Fruit fly (Drosophila melanogaster) whole organism, embryonic: ENCODE data around the gene CG14036.

Experiments used
- Aef1 ChIP-seq: fragments of 200-800 bp; sonication (Bioruptor generic); IDR thresholded peaks from 3 replicates; pipeline ENCODE4 v1.3.6; 2022; ENCODE audit warnings: missing biosample characterization, missing genetic modification characterization
- BEAF-32 ChIP-seq: fragments of 200-800 bp; sonication (Bioruptor generic); optimal IDR thresholded peaks from 3 replicates; lab custom pipeline; 2017; ENCODE audit warnings: missing biosample characterization, missing genetic modification characterization, mild to moderate bottlenecking, moderate library complexity, missing genetic modification reagents
- Bteb2 ChIP-seq: fragments of 200-800 bp; sonication (Bioruptor generic); optimal IDR thresholded peaks from 2 replicates; lab custom pipeline; 2016; ENCODE audit warnings: missing biosample characterization, missing genetic modification characterization
- CG10979 ChIP-seq: fragments of 200-800 bp; sonication (Bioruptor generic); optimal IDR thresholded peaks from 2 replicates; lab custom pipeline; 2018; ENCODE audit warnings: missing biosample characterization, mild to moderate bottlenecking, missing genetic modification characterization, moderate library complexity
- CG11398 ChIP-seq: fragments of 200-800 bp; sonication (Bioruptor generic); optimal IDR thresholded peaks from 2 replicates; lab custom pipeline; 2016; ENCODE audit warnings: missing biosample characterization, missing genetic modification characterization
- CG11696 ChIP-seq: fragments of 200-800 bp; sonication (Bioruptor generic); IDR thresholded peaks from 2 replicates; pipeline ENCODE4 v1.3.6; 2022; ENCODE audit warnings: missing biosample characterization, missing genetic modification characterization
- CG13296 ChIP-seq: fragments of 200-800 bp; sonication (Bioruptor generic); optimal IDR thresholded peaks from 3 replicates; lab custom pipeline; 2018; ENCODE audit warnings: missing biosample characterization, mild to moderate bottlenecking, missing genetic modification characterization
- CG15479 ChIP-seq: fragments of 200-800 bp; sonication (Bioruptor generic); optimal IDR thresholded peaks from 3 replicates; lab custom pipeline; 2019; ENCODE audit warnings: missing biosample characterization, mild to moderate bottlenecking, missing genetic modification characterization, moderate library complexity
- CG16813 ChIP-seq: fragments of 200-800 bp; sonication (Bioruptor generic); IDR thresholded peaks from 3 replicates; pipeline ENCODE4 v1.3.6; 2022; ENCODE audit warnings: missing biosample characterization, missing genetic modification characterization; ENCODE audit not compliant: partially characterized antibody
- CG18599 ChIP-seq: fragments of 200-800 bp; sonication (Bioruptor generic); optimal IDR thresholded peaks from 3 replicates; lab custom pipeline; 2017; ENCODE audit warnings: missing biosample characterization, missing genetic modification characterization, mild to moderate bottlenecking, moderate library complexity, missing genetic modification reagents
- CG2116 ChIP-seq: fragments of 200-800 bp; sonication (Bioruptor generic); optimal IDR thresholded peaks from 3 replicates; lab custom pipeline; 2018; ENCODE audit warnings: missing biosample characterization, mild to moderate bottlenecking, missing genetic modification characterization
- CG2889 ChIP-seq: fragments of 200-800 bp; sonication (Bioruptor generic); IDR thresholded peaks from 3 replicates; pipeline ENCODE4 v1.3.6; 2022; ENCODE audit warnings: missing biosample characterization, missing genetic modification characterization
- CG30403 ChIP-seq: fragments of 200-800 bp; sonication (Bioruptor generic); optimal IDR thresholded peaks from 3 replicates; lab custom pipeline; 2016; ENCODE audit warnings: missing biosample characterization, missing genetic modification characterization
- CG3163 ChIP-seq: fragments of 200-800 bp; sonication (Bioruptor generic); optimal IDR thresholded peaks from 3 replicates; lab custom pipeline; 2016; ENCODE audit warnings: missing biosample characterization, missing genetic modification characterization
- CG3847 ChIP-seq: fragments of 200-800 bp; sonication (Bioruptor generic); IDR thresholded peaks from 2 replicates; pipeline ENCODE4 v1.3.6; 2022; ENCODE audit warnings: missing biosample characterization, missing genetic modification characterization
- CG43689 ChIP-seq: fragments of 200-800 bp; sonication (Bioruptor generic); IDR thresholded peaks from 2 replicates; pipeline ENCODE4 v1.3.6; 2022; ENCODE audit warnings: missing biosample characterization, missing genetic modification characterization
- CG5953 ChIP-seq: fragments of 200-800 bp; sonication (Bioruptor generic); IDR thresholded peaks from 2 replicates; pipeline ENCODE4 v1.3.6; 2022; ENCODE audit warnings: missing biosample characterization, missing genetic modification characterization
- CG6791 ChIP-seq: fragments of 200-800 bp; sonication (Bioruptor generic); IDR thresholded peaks from 3 replicates; pipeline ENCODE4 v1.3.6; 2022; ENCODE audit warnings: missing biosample characterization, missing genetic modification characterization; ENCODE audit not compliant: partially characterized antibody
- CG7271 ChIP-seq: fragments of 200-800 bp; sonication (Bioruptor generic); optimal IDR thresholded peaks from 2 replicates; lab custom pipeline; 2018; ENCODE audit warnings: missing biosample characterization, mild to moderate bottlenecking, missing genetic modification characterization, moderate library complexity
- CG7928 ChIP-seq: fragments of 200-800 bp; sonication (Bioruptor generic); optimal IDR thresholded peaks from 2 replicates; lab custom pipeline; 2017; ENCODE audit warnings: missing biosample characterization, mild to moderate bottlenecking, missing genetic modification characterization
- CG7987 ChIP-seq: fragments of 200-800 bp; sonication (Bioruptor generic); optimal IDR thresholded peaks from 2 replicates; lab custom pipeline; 2018; ENCODE audit warnings: missing biosample characterization, mild to moderate bottlenecking, missing genetic modification characterization, moderate library complexity
- CG8765 ChIP-seq: fragments of 200-800 bp; sonication (Bioruptor generic); IDR thresholded peaks from 2 replicates; pipeline ENCODE4 v1.3.6; 2022; ENCODE audit warnings: missing biosample characterization, missing genetic modification characterization
- CG9876 ChIP-seq: fragments of 200-800 bp; sonication (Bioruptor generic); optimal IDR thresholded peaks from 2 replicates; lab custom pipeline; 2016; ENCODE audit warnings: missing biosample characterization, missing genetic modification characterization
- Doc3 ChIP-seq: fragments of 200-800 bp; sonication (Bioruptor generic); IDR thresholded peaks from 3 replicates; pipeline ENCODE4 v1.3.6; 2022; ENCODE audit warnings: missing biosample characterization, missing genetic modification characterization; ENCODE audit not compliant: partially characterized antibody
- E2f1 ChIP-seq: fragments of 200-800 bp; sonication (Bioruptor generic); IDR thresholded peaks from 2 replicates; pipeline ENCODE4 v1.3.6; 2022; ENCODE audit warnings: missing biosample characterization, missing genetic modification characterization
- Gsc ChIP-seq: fragments of 200-800 bp; sonication (Bioruptor generic); IDR thresholded peaks from 2 replicates; pipeline ENCODE4 v1.3.6; 2022; ENCODE audit warnings: missing biosample characterization, missing genetic modification characterization
- HmgD ChIP-seq: fragments of 200-800 bp; sonication (Bioruptor generic); optimal IDR thresholded peaks from 3 replicates; lab custom pipeline; 2016; ENCODE audit warnings: missing biosample characterization, missing genetic modification characterization
- MESR4 ChIP-seq: fragments of 200-800 bp; sonication (Bioruptor generic); optimal IDR thresholded peaks from 2 replicates; lab custom pipeline; 2018; ENCODE audit warnings: missing biosample characterization, mild to moderate bottlenecking, missing genetic modification characterization, moderate library complexity
- Ravus ChIP-seq: fragments of 200-800 bp; sonication (Bioruptor generic); IDR thresholded peaks from 2 replicates; pipeline ENCODE4 v1.3.6; 2022; ENCODE audit warnings: missing biosample characterization, missing genetic modification characterization
- Rfx ChIP-seq: fragments of 200-800 bp; sonication (Bioruptor generic); IDR thresholded peaks from 2 replicates; pipeline ENCODE4 v1.3.6; 2022; ENCODE audit warnings: missing biosample characterization, missing genetic modification characterization
- amos ChIP-seq: fragments of 200-800 bp; sonication (Bioruptor generic); IDR thresholded peaks from 2 replicates; pipeline ENCODE4 v1.3.6; 2022; ENCODE audit warnings: missing biosample characterization, missing genetic modification characterization; ENCODE audit not compliant: partially characterized antibody
- br ChIP-seq: fragments of >200 bp; optimal IDR thresholded peaks from 2 replicates; lab custom pipeline; 2017
- corto ChIP-seq: fragments of 200-800 bp; sonication (Bioruptor generic); optimal IDR thresholded peaks from 2 replicates; lab custom pipeline; 2016; ENCODE audit warnings: missing biosample characterization, mild to moderate bottlenecking, missing genetic modification characterization, moderate library complexity
- dimm ChIP-seq: fragments of 200-800 bp; sonication (Bioruptor generic); IDR thresholded peaks from 2 replicates; pipeline ENCODE4 v1.3.6; 2022; ENCODE audit warnings: missing biosample characterization, missing genetic modification characterization
- dpn ChIP-seq, 2 experiments: fragments of 200-800 bp; sonication (Bioruptor generic); optimal IDR thresholded peaks; 3 replicates each; lab custom pipeline; 2016; ENCODE audit warnings: missing biosample characterization in 2 of 2, missing genetic modification characterization in 2 of 2
- ems ChIP-seq: fragments of 200-800 bp; sonication (Bioruptor generic); optimal IDR thresholded peaks from 3 replicates; lab custom pipeline; 2016; ENCODE audit warnings: missing biosample characterization, missing genetic modification characterization
- hth ChIP-seq: fragments of >200 bp; optimal IDR thresholded peaks from 2 replicates; lab custom pipeline; 2017; ENCODE audit warnings: inconsistent platforms
- inv ChIP-seq: fragments of 200-800 bp; sonication (Bioruptor generic); IDR thresholded peaks from 2 replicates; pipeline ENCODE4 v1.3.6; 2022; ENCODE audit warnings: missing biosample characterization, missing genetic modification characterization; ENCODE audit not compliant: partially characterized antibody
- klu ChIP-seq: fragments of 200-800 bp; sonication (Bioruptor generic); IDR thresholded peaks from 2 replicates; pipeline ENCODE4 v1.3.6; 2022; ENCODE audit warnings: missing biosample characterization, missing genetic modification characterization
- lola ChIP-seq, 3 experiments: fragments of >200 bp in 2 of 3; fragments of 200-800 bp in 1 of 3; sonication (Bioruptor generic) in 1 of 3; optimal IDR thresholded peaks; 2 replicates each; lab custom pipeline; 2017 to 2019; ENCODE audit warnings: missing biosample characterization in 3 of 3, missing genetic modification characterization in 3 of 3, mild to moderate bottlenecking in 1 of 3, moderate library complexity in 1 of 3
- nerfin-1 ChIP-seq: fragments of 200-800 bp; sonication (Bioruptor generic); optimal IDR thresholded peaks from 3 replicates; lab custom pipeline; 2019; ENCODE audit warnings: missing biosample characterization, mild to moderate bottlenecking, missing genetic modification characterization, moderate library complexity
- pan ChIP-seq, 4 experiments: fragments of >200 bp in 3 of 4; fragments of 200-800 bp in 1 of 4; sonication (Bioruptor generic) in 1 of 4; optimal IDR thresholded peaks in 3 of 4; IDR thresholded peaks in 1 of 4; 2 replicates each; pipeline versions ENCODE4 v1.3.6 to Lab custom; 2017 to 2022; ENCODE audit warnings: missing biosample characterization in 2 of 4, missing genetic modification characterization in 2 of 4, mixed read lengths in 1 of 4
- pita ChIP-seq: fragments of 200-800 bp; sonication (Bioruptor generic); optimal IDR thresholded peaks from 2 replicates; lab custom pipeline; 2017; ENCODE audit warnings: missing biosample characterization, mild to moderate bottlenecking, missing genetic modification characterization
- prd ChIP-seq, 3 experiments: fragments of >200 bp in 2 of 3; fragments of 200-800 bp in 1 of 3; sonication (Bioruptor generic) in 1 of 3; optimal IDR thresholded peaks in 2 of 3; IDR thresholded peaks in 1 of 3; 2 replicates in 2 of 3; 3 replicates in 1 of 3; pipeline versions ENCODE4 v1.3.6 to Lab custom; 2017 to 2022; ENCODE audit warnings: missing biosample characterization in 1 of 3, missing genetic modification characterization in 1 of 3
- so ChIP-seq: fragments of 200-800 bp; sonication (Bioruptor generic); IDR thresholded peaks from 3 replicates; pipeline ENCODE4 v1.3.6; 2022; ENCODE audit warnings: missing biosample characterization, missing genetic modification characterization
- ssp ChIP-seq: fragments of 200-800 bp; sonication (Bioruptor generic); IDR thresholded peaks from 2 replicates; pipeline ENCODE4 v1.3.6; 2022; ENCODE audit warnings: missing biosample characterization, missing genetic modification characterization
- sug ChIP-seq: fragments of 200-800 bp; optimal IDR thresholded peaks from 2 replicates; lab custom pipeline; 2019; ENCODE audit warnings: missing biosample characterization, mild to moderate bottlenecking, missing genetic modification characterization, moderate library complexity
- tx ChIP-seq: fragments of 200-800 bp; sonication (Bioruptor generic); optimal IDR thresholded peaks from 2 replicates; lab custom pipeline; 2016; ENCODE audit warnings: missing biosample characterization, missing genetic modification characterization

CG14036 gene

DNA sequence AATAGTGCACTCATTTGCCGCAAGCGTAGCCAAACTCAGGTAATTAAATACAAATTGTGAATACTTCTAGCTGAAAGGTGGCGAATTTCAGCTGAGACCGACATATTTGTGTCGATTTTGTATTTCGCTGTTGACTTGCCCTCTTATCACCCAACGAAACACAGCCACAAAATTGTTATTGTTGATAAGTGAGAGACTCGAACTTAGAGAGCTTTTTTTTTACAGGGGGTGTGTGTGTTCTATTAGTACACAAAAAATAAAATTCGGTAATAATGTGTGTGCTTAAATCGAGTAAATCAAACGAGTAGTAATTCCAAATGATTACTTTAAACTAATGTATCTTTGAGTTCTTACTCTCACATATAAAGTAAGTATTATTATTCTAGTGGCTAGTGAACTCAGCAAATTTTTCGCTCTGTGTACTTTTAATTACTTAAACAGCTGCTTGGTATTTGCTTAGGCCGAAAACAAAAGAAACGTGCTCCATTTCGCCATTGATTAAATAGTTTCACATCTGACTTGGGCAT lies 6.2 kb upstream of the CG14036 start (continued):
- TF ChIP-seq CG15479 = no peak
- peak; percentile 0 for TF ChIP-seq nerfin-1 (tag; lab: Kevin White, UChicago)
- TF ChIP-seq CG16813 (GFP tag; lab: Robert Waterston, UW) = no peak
- TF ChIP-seq BEAF-32 (GFP tag; lab: Kevin White, UChicago) = no peak
- TF ChIP-seq amos (GFP tag; lab: Robert Waterston, UW) = no peak
- no peak for TF ChIP-seq prd (optimal IDR thresholded peaks at IDR 0.05; lab: Kevin White, UChicago)
- TF ChIP-seq prd (GFP tag; IDR thresholded peaks at IDR 0.05; lab: Robert Waterston, UW) = peak; percentile 54; the same call in 2 of the 3 replicates
- peak; percentile 51 for TF ChIP-seq corto (GFP tag; lab: Kevin White, UChicago)
- peak; percentile 77; the same call in 1 of the 2 replicates for TF ChIP-seq CG5953 (GFP tag; lab: Robert Waterston, UW)
- TF ChIP-seq dimm = peak; percentile 55
- TF ChIP-seq hth (lab: Kevin White, UChicago) = no peak
- TF ChIP-seq ssp (GFP tag; lab: Robert Waterston, UW) = peak; percentile 36; the same call in 1 of the 2 replicates
- TF ChIP-seq CG30403 (GFP tag; lab: Kevin White, UChicago) = peak; percentile 58
- peak; percentile 41; the same call in 1 of the 2 replicates for TF ChIP-seq CG3847 (GFP tag; lab: Robert Waterston, UW)
- TF ChIP-seq CG2116 (GFP tag; lab: Kevin White, UChicago) = no peak
- no peak for TF ChIP-seq CG9876 (GFP tag; lab: Kevin White, UChicago)
- TF ChIP-seq Ravus = peak; percentile 18
- no peak for TF ChIP-seq pita (GFP tag; lab: Kevin White, UChicago)
- peak; percentile 45; the same call in 1 of the 2 replicates for TF ChIP-seq E2f1 (GFP tag; lab: Robert Waterston, UW)
- TF ChIP-seq Doc3 (GFP tag; lab: Robert Waterston, UW) = no peak
- TF ChIP-seq inv = no peak
- TF ChIP-seq CG3163 = peak; percentile 0
- no peak for TF ChIP-seq tx (GFP tag; lab: Kevin White, UChicago)
- no peak for TF ChIP-seq CG7271 (tag; lab: Kevin White, UChicago)
- peak; percentile 88 for TF ChIP-seq CG18599 (GFP tag; lab: Kevin White, UChicago)
- no peak for TF ChIP-seq br (lab: Kevin White, UChicago)
- peak; percentile 45; the same call in 1 of the 3 replicates for TF ChIP-seq CG2889 (GFP tag; lab: Robert Waterston, UW)
- peak; percentile 62 for TF ChIP-seq ems (GFP tag; lab: Kevin White, UChicago)
- TF ChIP-seq lola (GFP tag; optimal IDR thresholded peaks at IDR 0.05; lab: Kevin White, UChicago) = peak in 1 of 3 experiments; percentile 52
- TF ChIP-seq CG43689 (GFP tag; lab: Robert Waterston, UW) = 0 out of 2 replicates have a peak, but pooled peaks have one; percentile 36
- no peak for TF ChIP-seq CG8765 (GFP tag; lab: Robert Waterston, UW)
- TF ChIP-seq CG6791 = no peak
- TF ChIP-seq so = peak; percentile 91
- TF ChIP-seq sug (tag; lab: Kevin White, UChicago) = peak; percentile 77
- TF ChIP-seq Bteb2 (GFP tag; lab: Kevin White, UChicago) = peak; percentile 42
- TF ChIP-seq HmgD (GFP tag; lab: Kevin White, UChicago) = peak; percentile 26
- 0 out of 3 replicates have a peak, but pooled peaks have one; percentile 46 for TF ChIP-seq Aef1 (GFP tag; lab: Robert Waterston, UW)
- TF ChIP-seq CG11696 (GFP tag; lab: Robert Waterston, UW) = peak; percentile 32; the same call in 1 of the 2 replicates
- no peak for TF ChIP-seq Gsc (GFP tag; lab: Robert Waterston, UW)
- peak; percentile 82 for TF ChIP-seq Rfx
- peak; percentile 54 for TF ChIP-seq klu
- no peak for TF ChIP-seq MESR4 (GFP tag; lab: Kevin White, UChicago)
- TF ChIP-seq CG11398 (GFP tag; lab: Kevin White, UChicago) = peak; percentile 62
- peak; percentile 71 for TF ChIP-seq CG13296 (GFP tag; lab: Kevin White, UChicago)
- peak; percentile 20 for TF ChIP-seq CG7928
- TF ChIP-seq CG7987 = peak; percentile 45
- TF ChIP-seq dpn (GFP tag; optimal IDR thresholded peaks at IDR 0.05; lab: Kevin White, UChicago) = peak; percentile 55 to 75
- no peak for TF ChIP-seq pan (optimal IDR thresholded peaks at IDR 0.05; lab: Kevin White, UChicago)
- TF ChIP-seq pan (GFP tag; optimal IDR thresholded peaks at IDR 0.05 in 1 of 2, IDR thresholded peaks at IDR 0.05 in 1 of 2) = peak in 1 of 2 experiments; percentile 65
- TF ChIP-seq CG10979 (tag; lab: Kevin White, UChicago) = peak; percentile 66
